Worm (Caenorhabditis elegans) whole organism, early embryonic: ENCODE measurements around the gene ZC443.3.

Source experiments
- aly-1 ChIP-seq: sonication (generic microtip); optimal IDR thresholded peaks from 2 replicates; lab custom pipeline; 2016; ENCODE audit warnings: missing genetic modification characterization, missing compliant biosample characterization
- sea-1 ChIP-seq: fragments of 200-800 bp; sonication (Bioruptor generic); conservative IDR thresholded peaks from 2 replicates; pipeline ENCODE4 v1.3.6; 2022; ENCODE audit warnings: missing genetic modification characterization, missing compliant biosample characterization
- tbx-37 ChIP-seq: fragments of 200-800 bp; sonication (Bioruptor generic); conservative IDR thresholded peaks from 2 replicates; pipeline ENCODE4 v1.3.6; 2022; ENCODE audit warnings: missing genetic modification reagents, missing genetic modification characterization, missing compliant biosample characterization

ce11 chrV:12835388-12835787, 21.5 kb upstream of the ZC443.3 start, which contains the start of gene C44H9.4:
- TF ChIP-seq sea-1: no peak
- TF ChIP-seq tbx-37 (GFP tag; lab: Robert Waterston, UW): no peak
- TF ChIP-seq aly-1 (tag; lab: Kevin White, UChicago): no peak
